Worm (Caenorhabditis elegans): Measurements from ENCODE around the gene sqd-1.
A peak's percentile ranks its signal among the peaks of the same experiment; 100 is the strongest.

The sqd-1 gene

ce11 chrIV:6323654-6324224 lies at the start of gene sqd-1:
sqd-1 (plus strand) TSS chrIV:6324174.
- TF ChIP-seq ceh-28 (tag; optimal IDR thresholded peaks at IDR 0.05): no peak
- TF ChIP-seq attf-4 (tag; optimal IDR thresholded peaks at IDR 0.05): no peak
- peak; percentile 95 for TF ChIP-seq nhr-11 (tag; optimal IDR thresholded peaks at IDR 0.05)
- TF ChIP-seq madf-5 (GFP tag; IDR thresholded peaks at IDR 0.05): 0 out of 4 replicates have a peak, but pooled peaks of 1 of the 2 experiments have one; percentile 14
- TF ChIP-seq ama-1 (optimal IDR thresholded peaks at IDR 0.05): peak; percentile 82
- TF ChIP-seq tra-1 (GFP tag; IDR thresholded peaks at IDR 0.05): peak; percentile 93
- peak; percentile 93 for TF ChIP-seq nhr-6 (tag; optimal IDR thresholded peaks at IDR 0.05)
- TF ChIP-seq unc-130 (GFP tag; optimal IDR thresholded peaks at IDR 0.05): peak; percentile 86
- TF ChIP-seq nhr-48 (tag; optimal IDR thresholded peaks at IDR 0.05): peak; percentile 87
- TF ChIP-seq ztf-7 (tag; optimal IDR thresholded peaks at IDR 0.05): peak; percentile 87
- TF ChIP-seq nhr-237 (tag; optimal IDR thresholded peaks at IDR 0.05): no peak
- TF ChIP-seq set-16 (GFP tag; IDR thresholded peaks at IDR 0.05): peak; percentile 78
- TF ChIP-seq daf-16 (GFP tag; optimal IDR thresholded peaks at IDR 0.05): peak; percentile 60 to 94
- peak; percentile 87 for TF ChIP-seq daf-16 (tag; optimal IDR thresholded peaks at IDR 0.05)
- TF ChIP-seq dmd-9 (GFP tag; IDR thresholded peaks at IDR 0.05): peak; percentile 95
- peak; percentile 58 for TF ChIP-seq gei-8 (GFP tag; optimal IDR thresholded peaks at IDR 0.05)
- peak; percentile 92 for TF ChIP-seq spr-1 (tag; optimal IDR thresholded peaks at IDR 0.05)
- TF ChIP-seq rbr-2 (tag; optimal IDR thresholded peaks at IDR 0.05): peak; percentile 95
- peak; percentile 96 for TF ChIP-seq mep-1 (tag; optimal IDR thresholded peaks at IDR 0.05)
- peak; percentile 49 for TF ChIP-seq snpc-4 (tag; optimal IDR thresholded peaks at IDR 0.05)
- TF ChIP-seq D1046.2 (GFP tag; IDR thresholded peaks at IDR 0.05): peak; percentile 68; the same call in 1 of the 2 replicates
- TF ChIP-seq mes-2 (tag; optimal IDR thresholded peaks at IDR 0.05; ENCODE audit: poor library complexity, severe bottlenecking): peak; percentile 97
- no peak for TF ChIP-seq daf-19 (GFP tag; conservative IDR thresholded peaks at IDR 0.05)
- TF ChIP-seq F26F4.8 (GFP tag; conservative IDR thresholded peaks at IDR 0.05): no peak
- TF ChIP-seq zfp-2 (tag; optimal IDR thresholded peaks at IDR 0.05): peak; percentile 99
- peak; percentile 86 for TF ChIP-seq mxl-3 (GFP tag; optimal IDR thresholded peaks at IDR 0.05)
- peak; percentile 74 for TF ChIP-seq spr-3 (GFP tag; optimal IDR thresholded peaks at IDR 0.05)
- peak; percentile 93 for TF ChIP-seq ceh-20 (GFP tag; IDR thresholded peaks at IDR 0.05)
- TF ChIP-seq Y48G9A.11 (GFP tag; IDR thresholded peaks at IDR 0.05): peak; percentile 87
- TF ChIP-seq lin-15B (tag; optimal IDR thresholded peaks at IDR 0.05): peak; percentile 56
- TF ChIP-seq lin-13 (GFP tag; optimal IDR thresholded peaks at IDR 0.05): peak; percentile 90
- TF ChIP-seq lin-38 (GFP tag; IDR thresholded peaks at IDR 0.05): peak; percentile 92
- TF ChIP-seq lin-1 (GFP tag; IDR thresholded peaks at IDR 0.05): peak; percentile 95
- TF ChIP-seq nhr-42 (GFP tag; IDR thresholded peaks at IDR 0.05): peak; percentile 94
- 0 out of 2 replicates have a peak, but pooled peaks have one; percentile 49 for TF ChIP-seq ZK337.2 (GFP tag; IDR thresholded peaks at IDR 0.05)
- TF ChIP-seq nhr-10 (tag; optimal IDR thresholded peaks at IDR 0.05): peak; percentile 25
- peak; percentile 96 for TF ChIP-seq snpc-1.2 (GFP tag; IDR thresholded peaks at IDR 0.05)
- TF ChIP-seq cey-2 (tag; optimal IDR thresholded peaks at IDR 0.05; ENCODE audit: borderline replicate concordance, insufficient read depth): no peak
- peak; percentile 31 for TF ChIP-seq nhr-76 (tag; optimal IDR thresholded peaks at IDR 0.05)
- peak; percentile 95 to 99 for TF ChIP-seq lsy-2 (tag; optimal IDR thresholded peaks at IDR 0.05)
- TF ChIP-seq Y5F2A.4 (GFP tag; optimal IDR thresholded peaks at IDR 0.05): peak; percentile 72
- TF ChIP-seq fkh-10 (GFP tag; optimal IDR thresholded peaks at IDR 0.05): peak; percentile 80
- TF ChIP-seq hmg-1.1 (GFP tag; IDR thresholded peaks at IDR 0.05): peak; percentile 96
- TF ChIP-seq aha-1 (tag): peak; percentile 100
- TF ChIP-seq pqm-1 (tag; optimal IDR thresholded peaks at IDR 0.05): no peak
- peak; percentile 88 for TF ChIP-seq jun-1 (tag; optimal IDR thresholded peaks at IDR 0.05)
- TF ChIP-seq nhr-25 (tag; optimal IDR thresholded peaks at IDR 0.05; ENCODE audit: borderline replicate concordance, insufficient read depth): peak; percentile 84
- TF ChIP-seq T20F7.1 (GFP tag; optimal IDR thresholded peaks at IDR 0.05): peak; percentile 86
- peak; percentile 82 for TF ChIP-seq duxl-1 (tag; optimal IDR thresholded peaks at IDR 0.05; ENCODE audit: poor library complexity)
- TF ChIP-seq hif-1 (tag; optimal IDR thresholded peaks at IDR 0.05): peak; percentile 35 to 94
- peak; percentile 24 for TF ChIP-seq ceh-82 (tag; optimal IDR thresholded peaks at IDR 0.05)
